Fruit fly (Drosophila melanogaster) whole organism, embryonic: Measurements from ENCODE around the gene bon.

Source experiments
- CG11456 ChIP-seq: fragments of 200-800 bp; sonication (Bioruptor generic); IDR thresholded peaks from 3 replicates; pipeline ENCODE4 v1.3.6; 2022; ENCODE audit warnings: missing biosample characterization, missing genetic modification characterization
- CG1832 ChIP-seq: fragments of 200-800 bp; sonication (Bioruptor generic); optimal IDR thresholded peaks from 2 replicates; lab custom pipeline; 2017; ENCODE audit warnings: missing biosample characterization, mild to moderate bottlenecking, missing genetic modification characterization, inconsistent platforms
- CG2678 ChIP-seq: fragments of 200-800 bp; sonication (Bioruptor generic); optimal IDR thresholded peaks from 3 replicates; lab custom pipeline; 2019; ENCODE audit warnings: missing biosample characterization, mild to moderate bottlenecking, missing genetic modification characterization, moderate library complexity
- CG5953 ChIP-seq: fragments of 200-800 bp; sonication (Bioruptor generic); IDR thresholded peaks from 2 replicates; pipeline ENCODE4 v1.3.6; 2022; ENCODE audit warnings: missing biosample characterization, missing genetic modification characterization
- CG8478 ChIP-seq: fragments of >200 bp; optimal IDR thresholded peaks from 2 replicates; lab custom pipeline; 2018
- Drgx ChIP-seq: fragments of 200-800 bp; sonication (Bioruptor generic); IDR thresholded peaks from 2 replicates; pipeline ENCODE4 v1.3.6; 2022; ENCODE audit warnings: missing biosample characterization, missing genetic modification characterization
- H15 ChIP-seq: fragments of 200-800 bp; sonication (Bioruptor generic); IDR thresholded peaks from 3 replicates; pipeline ENCODE4 v1.3.6; 2022; ENCODE audit warnings: missing biosample characterization, missing genetic modification characterization
- Ravus ChIP-seq: fragments of 200-800 bp; sonication (Bioruptor generic); IDR thresholded peaks from 2 replicates; pipeline ENCODE4 v1.3.6; 2022; ENCODE audit warnings: missing biosample characterization, missing genetic modification characterization
- amos ChIP-seq: fragments of 200-800 bp; sonication (Bioruptor generic); IDR thresholded peaks from 2 replicates; pipeline ENCODE4 v1.3.6; 2022; ENCODE audit warnings: missing biosample characterization, missing genetic modification characterization; ENCODE audit not compliant: partially characterized antibody
- stc ChIP-seq: fragments of 200-800 bp; sonication (Bioruptor generic); IDR thresholded peaks from 2 replicates; pipeline ENCODE4 v1.3.6; 2022; ENCODE audit warnings: missing biosample characterization, missing genetic modification characterization

- TF ChIP-seq Ravus (no peak), amos (GFP tag; lab: Robert Waterston, UW) (peak; percentile 80), CG1832 (GFP tag; lab: Kevin White, UChicago) (no peak), CG11456 (GFP tag; lab: Robert Waterston, UW) (peak; percentile 62; the same call in 2 of the 3 replicates), H15 (GFP tag; lab: Robert Waterston, UW) (peak; percentile 34; the same call in 1 of the 3 replicates), CG5953 (GFP tag; lab: Robert Waterston, UW) (0 out of 2 replicates have a peak, but pooled peaks have one; percentile 22), CG2678 (tag; lab: Kevin White, UChicago) (no peak), stc (GFP tag; lab: Robert Waterston, UW) (no peak), CG8478 (lab: Kevin White, UChicago) (no peak), Drgx (GFP tag; lab: Robert Waterston, UW) (no peak)
Observed at dm6 chr3R:20558106-20558489, 34.8 kb upstream of the bon start.
